Worm (Caenorhabditis elegans) whole organism, L1 larva: ENCODE data around the gene R01H2.2.

ENCODE experiments used
- C34B4.2 ChIP-seq: sonication (generic microtip); optimal IDR thresholded peaks from 2 replicates; lab custom pipeline; 2017; ENCODE audit warnings: mild to moderate bottlenecking, missing genetic modification characterization, missing compliant biosample characterization
- Y116A8C.19 ChIP-seq: sonication (generic microtip); optimal IDR thresholded peaks from 2 replicates; lab custom pipeline; 2016; ENCODE audit warnings: missing compliant biosample characterization, missing genetic modification characterization, borderline replicate concordance
- aha-1 ChIP-seq: fragments of 150-350 bp; optimal IDR thresholded peaks from 2 replicates; lab custom pipeline; 2014; ENCODE audit warnings: missing biosample characterization, missing genetic modification characterization
- alr-1 ChIP-seq: fragments of 200-800 bp; sonication (Bioruptor generic); optimal IDR thresholded peaks from 2 replicates; lab custom pipeline; 2018; ENCODE audit warnings: borderline replicate concordance, mild to moderate bottlenecking, missing genetic modification characterization, missing compliant biosample characterization
- aly-2 ChIP-seq: fragments of 150-350 bp; optimal IDR thresholded peaks from 2 replicates; lab custom pipeline; 2014; ENCODE audit warnings: missing biosample characterization, missing genetic modification characterization
- blmp-1 ChIP-seq: fragments of 150-350 bp; optimal IDR thresholded peaks from 2 replicates; lab custom pipeline; 2014; ENCODE audit warnings: missing biosample characterization, missing genetic modification characterization
- ceh-90 ChIP-seq: sonication (generic microtip); optimal IDR thresholded peaks from 2 replicates; lab custom pipeline; 2016; ENCODE audit warnings: missing genetic modification characterization, missing compliant biosample characterization
- dsc-1 ChIP-seq: sonication (generic microtip); optimal IDR thresholded peaks from 2 replicates; lab custom pipeline; 2016; ENCODE audit warnings: mild to moderate bottlenecking, missing genetic modification characterization, missing compliant biosample characterization
- efl-1 ChIP-seq, 4 experiments: fragments of 150-350 bp; optimal IDR thresholded peaks in 3 of 4; peaks in 1 of 4; 1 replicate in 1 of 4; 2 replicates in 3 of 4; lab custom pipeline; 2014; ENCODE audit warnings: missing biosample characterization in 2 of 4, missing genetic modification characterization in 2 of 4, missing genetic modification reagents in 2 of 4
- egl-13 ChIP-seq: sonication (generic microtip); optimal IDR thresholded peaks from 2 replicates; lab custom pipeline; 2016; ENCODE audit warnings: missing genotype, missing genetic modification reagents, missing genetic modification characterization, missing compliant biosample characterization
- egl-27 ChIP-seq, 2 experiments: fragments of 150-350 bp in 1 of 2; sonication (generic microtip); optimal IDR thresholded peaks; 3 replicates each; lab custom pipeline; 2017 to 2018; ENCODE audit warnings: missing biosample characterization in 2 of 2, missing genetic modification characterization in 2 of 2, missing genetic modification reagents in 2 of 2
- fkh-8 ChIP-seq: sonication (generic microtip); optimal IDR thresholded peaks from 2 replicates; lab custom pipeline; 2016; ENCODE audit warnings: mild to moderate bottlenecking, missing genetic modification characterization, missing compliant biosample characterization
- hlh-4 ChIP-seq: sonication (generic microtip); optimal IDR thresholded peaks from 2 replicates; lab custom pipeline; 2016; ENCODE audit warnings: mild to moderate bottlenecking, missing genetic modification characterization, missing compliant biosample characterization
- isw-1 ChIP-seq: fragments of 200-800 bp; sonication (Bioruptor generic); IDR thresholded peaks from 2 replicates; pipeline ENCODE4 v1.3.6; 2022; ENCODE audit warnings: missing genetic modification characterization, missing compliant biosample characterization
- jun-1 ChIP-seq: fragments of 150-350 bp; optimal IDR thresholded peaks from 2 replicates; lab custom pipeline; 2014; ENCODE audit warnings: missing biosample characterization, missing genetic modification reagents, missing genetic modification characterization
- lin-39 ChIP-seq: fragments of 150-350 bp; optimal IDR thresholded peaks from 2 replicates; lab custom pipeline; 2014; ENCODE audit warnings: missing biosample characterization, missing genetic modification reagents, missing genetic modification characterization
- mdl-1 ChIP-seq, 2 experiments: fragments of 150-350 bp; optimal IDR thresholded peaks; 2 replicates each; lab custom pipeline; 2014 to 2017; ENCODE audit warnings: missing biosample characterization in 2 of 2, missing genetic modification characterization in 2 of 2, inconsistent platforms in 1 of 2
- mep-1 ChIP-seq: fragments of 150-350 bp; optimal IDR thresholded peaks from 2 replicates; lab custom pipeline; 2014; ENCODE audit warnings: missing biosample characterization, missing genetic modification characterization
- nhr-11 ChIP-seq: fragments of 150-350 bp; optimal IDR thresholded peaks from 2 replicates; lab custom pipeline; 2014; ENCODE audit warnings: missing biosample characterization, missing genetic modification characterization
- nhr-20 ChIP-seq: sonication (generic microtip); optimal IDR thresholded peaks from 2 replicates; lab custom pipeline; 2016; ENCODE audit warnings: mild to moderate bottlenecking, missing genetic modification characterization, missing compliant biosample characterization
- nhr-28 ChIP-seq: fragments of 150-350 bp; optimal IDR thresholded peaks from 2 replicates; lab custom pipeline; 2014; ENCODE audit warnings: missing biosample characterization, missing genetic modification characterization
- nhr-47 ChIP-seq: sonication (generic microtip); optimal IDR thresholded peaks from 2 replicates; lab custom pipeline; 2016; ENCODE audit warnings: mild to moderate bottlenecking, missing genetic modification characterization, moderate library complexity, missing compliant biosample characterization
- nhr-71 ChIP-seq: sonication (generic microtip); optimal IDR thresholded peaks from 2 replicates; lab custom pipeline; 2016; ENCODE audit warnings: mild to moderate bottlenecking, missing genetic modification characterization, moderate library complexity, missing compliant biosample characterization
- nhr-76 ChIP-seq: sonication (generic microtip); optimal IDR thresholded peaks from 2 replicates; lab custom pipeline; 2017; ENCODE audit warnings: missing biosample characterization, missing genetic modification characterization
- nhr-84 ChIP-seq: sonication (generic microtip); optimal IDR thresholded peaks from 2 replicates; lab custom pipeline; 2017; ENCODE audit warnings: missing biosample characterization, missing genetic modification characterization
- nhr-90 ChIP-seq: sonication (generic microtip); optimal IDR thresholded peaks from 2 replicates; lab custom pipeline; 2016; ENCODE audit warnings: mild to moderate bottlenecking, missing genetic modification characterization, missing compliant biosample characterization; ENCODE audit not compliant: poor library complexity
- pax-3 ChIP-seq: fragments of 200-800 bp; sonication (Bioruptor generic); optimal IDR thresholded peaks from 2 replicates; lab custom pipeline; 2018; ENCODE audit warnings: mild to moderate bottlenecking, missing genetic modification characterization, moderate library complexity, missing compliant biosample characterization
- skn-1 ChIP-seq: fragments of 150-350 bp; optimal IDR thresholded peaks from 2 replicates; lab custom pipeline; 2014; ENCODE audit warnings: missing biosample characterization, missing genetic modification characterization
- snpc-4 ChIP-seq: fragments of 150-350 bp; optimal IDR thresholded peaks from 2 replicates; lab custom pipeline; 2014; ENCODE audit warnings: missing biosample characterization, missing genetic modification characterization
- sox-4 ChIP-seq: sonication (generic microtip); optimal IDR thresholded peaks from 2 replicates; lab custom pipeline; 2016; ENCODE audit warnings: missing genetic modification characterization, missing compliant biosample characterization
- sup-37 ChIP-seq: fragments of 200-800 bp; sonication (Bioruptor generic); optimal IDR thresholded peaks from 2 replicates; lab custom pipeline; 2018; ENCODE audit warnings: mild to moderate bottlenecking, missing genetic modification characterization, missing compliant biosample characterization
- unc-130 ChIP-seq: fragments of 150-350 bp; optimal IDR thresholded peaks from 2 replicates; lab custom pipeline; 2017; ENCODE audit warnings: missing biosample characterization, missing genetic modification characterization, inconsistent platforms
- unc-30 ChIP-seq: sonication (generic microtip); optimal IDR thresholded peaks from 2 replicates; lab custom pipeline; 2017; ENCODE audit warnings: missing biosample characterization, missing genetic modification characterization
- unc-62 ChIP-seq: fragments of 150-350 bp; optimal IDR thresholded peaks from 2 replicates; lab custom pipeline; 2014; ENCODE audit warnings: missing biosample characterization, missing genetic modification reagents, missing genetic modification characterization
- unc-98 ChIP-seq: fragments of 200-800 bp; sonication (Bioruptor generic); IDR thresholded peaks from 2 replicates; pipeline ENCODE4 v1.3.6; 2022; ENCODE audit warnings: missing genetic modification characterization, missing compliant biosample characterization
- zag-1 ChIP-seq: fragments of 150-350 bp; optimal IDR thresholded peaks from 2 replicates; lab custom pipeline; 2014; ENCODE audit warnings: missing biosample characterization, missing genetic modification characterization

Gene R01H2.2

ce11 chrIII:7095156-7095555 is 38.8 kb downstream of the R01H2.2 start, which contains the start of gene nhr-9:
nhr-9 (plus strand) TSS chrIII:7095462.
- TF ChIP-seq ceh-90, result no peak
- peak; percentile 89 for TF ChIP-seq dsc-1
- peak; percentile 11 for TF ChIP-seq nhr-20 (tag; lab: Kevin White, UChicago)
- no peak for TF ChIP-seq nhr-28 (tag; lab: Kevin White, UChicago)
- peak; percentile 46 for TF ChIP-seq nhr-47 (tag; lab: Kevin White, UChicago)
- peak; percentile 50 for TF ChIP-seq nhr-71
- peak; percentile 39 for TF ChIP-seq sox-4 (tag; lab: Kevin White, UChicago)
- peak; percentile 82 for TF ChIP-seq fkh-8 (tag; lab: Kevin White, UChicago)
- TF ChIP-seq nhr-90 (tag; lab: Kevin White, UChicago), result no peak
- no peak for TF ChIP-seq zag-1 (tag; lab: Kevin White, UChicago)
- TF ChIP-seq pax-3 (tag; lab: Kevin White, UChicago), result peak; percentile 38
- TF ChIP-seq nhr-11 (tag; lab: Kevin White, UChicago), result peak; percentile 64

ce11 chrIII:7096481-7096880 is 40.1 kb downstream of the R01H2.2 start:
- TF ChIP-seq skn-1 (tag; lab: Kevin White, UChicago) (no peak), egl-27 (tag; optimal IDR thresholded peaks at IDR 0.05; lab: Kevin White, UChicago) (no peak), dsc-1 (no peak), jun-1 (tag; lab: Kevin White, UChicago) (no peak), sup-37 (GFP tag; lab: Kevin White, UChicago) (no peak), mdl-1 (tag; optimal IDR thresholded peaks at IDR 0.05; lab: Kevin White, UChicago) (no peak), unc-30 (tag; lab: Kevin White, UChicago) (no peak)

ce11 chrIII:7100001-7100400 is 43.7 kb downstream of the R01H2.2 start, which contains the start of gene ZK418.11:
ZK418.11 (plus strand) TSS chrIII:7100289.
- TF ChIP-seq fkh-8 (tag; lab: Kevin White, UChicago) (peak; percentile 73), nhr-71 (peak; percentile 26), dsc-1 (peak; percentile 55), nhr-84 (tag; lab: Kevin White, UChicago) (no peak), nhr-11 (tag; lab: Kevin White, UChicago) (peak; percentile 36)

- no peak for TF ChIP-seq C34B4.2
- no peak for TF ChIP-seq nhr-76 (tag; lab: Kevin White, UChicago)
- TF ChIP-seq, all 84 proteins: peak for 0
Measured at ce11 chrIII:7101814-7102477, 45.6 kb downstream of the R01H2.2 start.

ce11 chrIII:7103940-7104440 is 47.6 kb downstream of the R01H2.2 start, which contains the start of gene cpg-2:
cpg-2 (minus strand) TSS chrIII:7103990.
- no peak for TF ChIP-seq jun-1 (tag; lab: Kevin White, UChicago)
- TF ChIP-seq aly-2 (tag; lab: Kevin White, UChicago), result no peak
- no peak for TF ChIP-seq blmp-1 (tag; lab: Kevin White, UChicago)
- TF ChIP-seq dsc-1, result no peak
- TF ChIP-seq egl-13, result no peak
- TF ChIP-seq Y116A8C.19 (tag; lab: Kevin White, UChicago), result no peak
- TF ChIP-seq unc-62 (GFP tag; lab: Kevin White, UChicago), result no peak
- no peak for TF ChIP-seq unc-98
- TF ChIP-seq egl-27 (tag; optimal IDR thresholded peaks at IDR 0.05; lab: Kevin White, UChicago), result no peak
- TF ChIP-seq isw-1 (GFP tag; lab: Robert Waterston, UW), result no peak
- TF ChIP-seq hlh-4 (tag; lab: Kevin White, UChicago), result no peak
- no peak for TF ChIP-seq lin-39 (tag; lab: Kevin White, UChicago)
- no peak for TF ChIP-seq aha-1
- no peak for TF ChIP-seq unc-130 (tag; lab: Kevin White, UChicago)
- no peak for TF ChIP-seq efl-1 (optimal IDR thresholded peaks at IDR 0.05; lab: Kevin White, UChicago)
- TF ChIP-seq efl-1 (GFP tag; optimal IDR thresholded peaks at IDR 0.05 in 1 of 2; lab: Kevin White, UChicago), result no peak
- no peak for TF ChIP-seq mep-1 (tag; lab: Kevin White, UChicago)
- no peak for TF ChIP-seq snpc-4
- TF ChIP-seq nhr-11 (tag; lab: Kevin White, UChicago), result no peak
- no peak for TF ChIP-seq alr-1 (tag; lab: Kevin White, UChicago)
- TF ChIP-seq, all 84 proteins: peak for 0
